Fruit fly (Drosophila melanogaster) whole organism, embryonic: ENCODE results near the gene Pex7.

Experiments
- ATbp ChIP-seq: fragments of 200-800 bp; sonication (Bioruptor generic); optimal IDR thresholded peaks from 2 replicates; lab custom pipeline; 2017; ENCODE audit warnings: missing biosample characterization, mild to moderate bottlenecking, missing genetic modification characterization, missing genetic modification reagents
- Bteb2 ChIP-seq: fragments of 200-800 bp; sonication (Bioruptor generic); optimal IDR thresholded peaks from 2 replicates; lab custom pipeline; 2016; ENCODE audit warnings: missing biosample characterization, missing genetic modification characterization
- CG10543 ChIP-seq: fragments of 200-800 bp; sonication (Bioruptor generic); optimal IDR thresholded peaks from 3 replicates; lab custom pipeline; 2017; ENCODE audit warnings: missing biosample characterization, mild to moderate bottlenecking, missing genetic modification characterization, moderate library complexity
- CG10654 ChIP-seq: fragments of 200-800 bp; sonication (Bioruptor generic); optimal IDR thresholded peaks from 2 replicates; lab custom pipeline; 2016; ENCODE audit warnings: missing biosample characterization, missing genetic modification characterization
- CG12071 ChIP-seq: fragments of 200-800 bp; sonication (Bioruptor generic); optimal IDR thresholded peaks from 3 replicates; lab custom pipeline; 2018; ENCODE audit warnings: missing biosample characterization, mild to moderate bottlenecking, missing genetic modification characterization
- CG13123 ChIP-seq: fragments of 200-800 bp; sonication (Bioruptor generic); optimal IDR thresholded peaks from 2 replicates; lab custom pipeline; 2016; ENCODE audit warnings: missing biosample characterization, missing genetic modification characterization
- CG13296 ChIP-seq: fragments of 200-800 bp; sonication (Bioruptor generic); optimal IDR thresholded peaks from 3 replicates; lab custom pipeline; 2018; ENCODE audit warnings: missing biosample characterization, mild to moderate bottlenecking, missing genetic modification characterization
- CG14441 ChIP-seq: fragments of 200-800 bp; sonication (Bioruptor generic); IDR thresholded peaks from 2 replicates; pipeline ENCODE4 v1.3.6; 2022; ENCODE audit warnings: missing biosample characterization, missing genetic modification characterization
- CG14710 ChIP-seq: fragments of 200-800 bp; sonication (Bioruptor generic); optimal IDR thresholded peaks from 3 replicates; lab custom pipeline; 2019; ENCODE audit warnings: missing biosample characterization, mild to moderate bottlenecking, missing genetic modification characterization, moderate library complexity
- CG14965 ChIP-seq: fragments of 200-800 bp; sonication (Bioruptor generic); optimal IDR thresholded peaks from 2 replicates; lab custom pipeline; 2016; ENCODE audit warnings: missing biosample characterization, missing genetic modification characterization, borderline replicate concordance
- CG15269 ChIP-seq: fragments of 200-800 bp; sonication (Bioruptor generic); optimal IDR thresholded peaks from 2 replicates; lab custom pipeline; 2018; ENCODE audit warnings: missing biosample characterization, mild to moderate bottlenecking, missing genetic modification characterization, moderate library complexity
- CG17568 ChIP-seq: fragments of 200-800 bp; sonication (Bioruptor generic); optimal IDR thresholded peaks from 2 replicates; lab custom pipeline; 2018; ENCODE audit warnings: missing biosample characterization, mild to moderate bottlenecking, missing genetic modification characterization, moderate library complexity
- CG18599 ChIP-seq: fragments of 200-800 bp; sonication (Bioruptor generic); optimal IDR thresholded peaks from 3 replicates; lab custom pipeline; 2017; ENCODE audit warnings: missing biosample characterization, missing genetic modification characterization, mild to moderate bottlenecking, moderate library complexity, missing genetic modification reagents
- CG2678 ChIP-seq: fragments of 200-800 bp; sonication (Bioruptor generic); optimal IDR thresholded peaks from 3 replicates; lab custom pipeline; 2019; ENCODE audit warnings: missing biosample characterization, mild to moderate bottlenecking, missing genetic modification characterization, moderate library complexity
- CG31224 ChIP-seq: fragments of 200-800 bp; sonication (Bioruptor generic); IDR thresholded peaks from 2 replicates; pipeline ENCODE4 v1.3.6; 2022; ENCODE audit warnings: missing biosample characterization, missing genetic modification characterization
- CG4820 ChIP-seq: fragments of 200-800 bp; sonication (Bioruptor generic); optimal IDR thresholded peaks from 3 replicates; lab custom pipeline; 2016; ENCODE audit warnings: missing biosample characterization, missing genetic modification characterization
- CG7928 ChIP-seq: fragments of 200-800 bp; sonication (Bioruptor generic); optimal IDR thresholded peaks from 2 replicates; lab custom pipeline; 2017; ENCODE audit warnings: missing biosample characterization, mild to moderate bottlenecking, missing genetic modification characterization
- CG9609 ChIP-seq: fragments of 200-800 bp; sonication (Bioruptor generic); optimal IDR thresholded peaks from 3 replicates; lab custom pipeline; 2016; ENCODE audit warnings: missing biosample characterization, missing genetic modification characterization
- CG9727 ChIP-seq: fragments of 200-800 bp; sonication (Bioruptor generic); optimal IDR thresholded peaks from 3 replicates; lab custom pipeline; 2017; ENCODE audit warnings: missing biosample characterization, mild to moderate bottlenecking, missing genetic modification characterization
- CHES-1-like ChIP-seq: fragments of 200-800 bp; sonication (Bioruptor generic); optimal IDR thresholded peaks from 2 replicates; lab custom pipeline; 2016; ENCODE audit warnings: missing biosample characterization, missing genetic modification characterization
- Dad ChIP-seq: fragments of 200-800 bp; sonication (Bioruptor generic); optimal IDR thresholded peaks from 3 replicates; lab custom pipeline; 2016; ENCODE audit warnings: missing biosample characterization, missing genetic modification characterization
- Dfd ChIP-seq, 2 experiments: fragments of >200 bp; optimal IDR thresholded peaks; 2 replicates each; lab custom pipeline; 2017; ENCODE audit warnings: missing biosample characterization in 2 of 2, missing genetic modification characterization in 2 of 2
- Fer2 ChIP-seq: fragments of 200-800 bp; sonication (Bioruptor generic); optimal IDR thresholded peaks from 2 replicates; lab custom pipeline; 2018; ENCODE audit warnings: missing biosample characterization, mild to moderate bottlenecking, missing genetic modification characterization, moderate library complexity
- H15 ChIP-seq: fragments of 200-800 bp; sonication (Bioruptor generic); IDR thresholded peaks from 3 replicates; pipeline ENCODE4 v1.3.6; 2022; ENCODE audit warnings: missing biosample characterization, missing genetic modification characterization
- Hr78 ChIP-seq, 2 experiments: fragments of 200-800 bp in 1 of 2; fragments of >200 bp in 1 of 2; sonication (Bioruptor generic) in 1 of 2; optimal IDR thresholded peaks; 2 replicates each; lab custom pipeline; 2017 to 2019; ENCODE audit warnings: missing biosample characterization in 2 of 2, missing genetic modification characterization in 2 of 2, mild to moderate bottlenecking in 1 of 2, moderate library complexity in 1 of 2
- NC2β ChIP-seq: fragments of 200-800 bp; sonication (Bioruptor generic); optimal IDR thresholded peaks from 2 replicates; lab custom pipeline; 2016; ENCODE audit warnings: missing biosample characterization, missing genetic modification characterization
- NK7.1 ChIP-seq: fragments of 200-800 bp; sonication (Bioruptor generic); optimal IDR thresholded peaks from 3 replicates; lab custom pipeline; 2016; ENCODE audit warnings: missing biosample characterization, missing genetic modification characterization
- Nf-YA ChIP-seq: fragments of 200-800 bp; sonication (Bioruptor generic); IDR thresholded peaks from 2 replicates; pipeline ENCODE4 v1.3.6; 2022; ENCODE audit warnings: missing biosample characterization, missing genetic modification characterization
- Opbp ChIP-seq: fragments of 200-800 bp; sonication (Bioruptor generic); IDR thresholded peaks from 3 replicates; pipeline ENCODE4 v1.3.6; 2022; ENCODE audit warnings: missing biosample characterization, missing genetic modification characterization; ENCODE audit not compliant: partially characterized antibody
- Vsx1 ChIP-seq: fragments of 200-800 bp; sonication (Bioruptor generic); optimal IDR thresholded peaks from 2 replicates; lab custom pipeline; 2017; ENCODE audit warnings: missing biosample characterization, mild to moderate bottlenecking, missing genetic modification characterization, missing genetic modification reagents
- bsh ChIP-seq, 2 experiments: fragments of 200-800 bp; sonication (Bioruptor generic); optimal IDR thresholded peaks; 2 replicates each; lab custom pipeline; 2017 to 2018; ENCODE audit warnings: mild to moderate bottlenecking in 2 of 2, missing biosample characterization in 2 of 2, missing genetic modification characterization in 2 of 2, moderate library complexity in 1 of 2
- chm ChIP-seq: fragments of 200-800 bp; sonication (Bioruptor generic); IDR thresholded peaks from 2 replicates; pipeline ENCODE4 v1.3.6; 2022; ENCODE audit warnings: missing biosample characterization, missing genetic modification characterization
- ems ChIP-seq: fragments of 200-800 bp; sonication (Bioruptor generic); optimal IDR thresholded peaks from 3 replicates; lab custom pipeline; 2016; ENCODE audit warnings: missing biosample characterization, missing genetic modification characterization
- en ChIP-seq: fragments of 200-800 bp; sonication (Bioruptor generic); optimal IDR thresholded peaks from 2 replicates; lab custom pipeline; 2016; ENCODE audit warnings: missing biosample characterization, missing genetic modification characterization
- eyg ChIP-seq: fragments of 200-800 bp; sonication (Bioruptor generic); optimal IDR thresholded peaks from 3 replicates; lab custom pipeline; 2016; ENCODE audit warnings: missing biosample characterization, missing genetic modification characterization
- gcm ChIP-seq: fragments of 200-800 bp; sonication (Bioruptor generic); optimal IDR thresholded peaks from 2 replicates; lab custom pipeline; 2019; ENCODE audit warnings: missing biosample characterization, mild to moderate bottlenecking, missing genetic modification characterization, moderate library complexity
- gcm2 ChIP-seq: fragments of 200-800 bp; sonication (Bioruptor generic); optimal IDR thresholded peaks from 2 replicates; lab custom pipeline; 2016; ENCODE audit warnings: missing biosample characterization, missing genetic modification characterization
- nom ChIP-seq: fragments of 200-800 bp; sonication (Bioruptor generic); optimal IDR thresholded peaks from 2 replicates; lab custom pipeline; 2017; ENCODE audit warnings: missing biosample characterization, missing genetic modification characterization, mild to moderate bottlenecking, moderate library complexity, missing genetic modification reagents
- oc ChIP-seq: fragments of 200-800 bp; sonication (Bioruptor generic); optimal IDR thresholded peaks from 2 replicates; lab custom pipeline; 2018; ENCODE audit warnings: missing biosample characterization, mild to moderate bottlenecking, missing genetic modification characterization, moderate library complexity
- pfk ChIP-seq: fragments of 200-800 bp; sonication (Bioruptor generic); optimal IDR thresholded peaks from 2 replicates; lab custom pipeline; 2018; ENCODE audit warnings: missing biosample characterization, mild to moderate bottlenecking, missing genetic modification characterization, moderate library complexity
- run ChIP-seq: fragments of 200-800 bp; sonication (Bioruptor generic); optimal IDR thresholded peaks from 3 replicates; lab custom pipeline; 2018; ENCODE audit warnings: missing biosample characterization, mild to moderate bottlenecking, missing genetic modification characterization
- sens ChIP-seq: fragments of 200-800 bp; sonication (Bioruptor generic); peaks from one replicate; lab custom pipeline; 2016; ENCODE audit warnings: missing biosample characterization, missing genetic modification characterization
- stwl ChIP-seq: fragments of 200-800 bp; sonication (Bioruptor generic); optimal IDR thresholded peaks from 3 replicates; lab custom pipeline; 2018; ENCODE audit warnings: missing biosample characterization, mild to moderate bottlenecking, missing genetic modification characterization, moderate library complexity
- tna ChIP-seq: fragments of 200-800 bp; sonication (Bioruptor generic); IDR thresholded peaks from 2 replicates; pipeline ENCODE4 v1.3.6; 2022; ENCODE audit warnings: missing biosample characterization, missing genetic modification characterization; ENCODE audit not compliant: partially characterized antibody
- ttk ChIP-seq: fragments of 200-800 bp; sonication (Bioruptor generic); IDR thresholded peaks from 2 replicates; pipeline ENCODE4 v2.1.2; 2022; ENCODE audit warnings: missing biosample characterization, missing genetic modification characterization
- tup ChIP-seq: fragments of 200-800 bp; sonication (Bioruptor generic); optimal IDR thresholded peaks from 2 replicates; lab custom pipeline; 2016; ENCODE audit warnings: missing biosample characterization, mild to moderate bottlenecking, missing genetic modification characterization, moderate library complexity
- unpg ChIP-seq: fragments of 200-800 bp; sonication (Bioruptor generic); optimal IDR thresholded peaks from 3 replicates; lab custom pipeline; 2018; ENCODE audit warnings: missing biosample characterization, mild to moderate bottlenecking, missing genetic modification characterization, moderate library complexity
- wdn ChIP-seq: fragments of 200-800 bp; sonication (Bioruptor generic); IDR thresholded peaks from 2 replicates; pipeline ENCODE4 v1.3.6; 2022; ENCODE audit warnings: missing biosample characterization, missing genetic modification characterization
- zen2 ChIP-seq: fragments of 200-800 bp; sonication (Bioruptor generic); IDR thresholded peaks from 3 replicates; pipeline ENCODE4 v1.3.6; 2022; ENCODE audit warnings: missing biosample characterization, missing genetic modification characterization; ENCODE audit not compliant: partially characterized antibody

Gene Pex7

DNA sequence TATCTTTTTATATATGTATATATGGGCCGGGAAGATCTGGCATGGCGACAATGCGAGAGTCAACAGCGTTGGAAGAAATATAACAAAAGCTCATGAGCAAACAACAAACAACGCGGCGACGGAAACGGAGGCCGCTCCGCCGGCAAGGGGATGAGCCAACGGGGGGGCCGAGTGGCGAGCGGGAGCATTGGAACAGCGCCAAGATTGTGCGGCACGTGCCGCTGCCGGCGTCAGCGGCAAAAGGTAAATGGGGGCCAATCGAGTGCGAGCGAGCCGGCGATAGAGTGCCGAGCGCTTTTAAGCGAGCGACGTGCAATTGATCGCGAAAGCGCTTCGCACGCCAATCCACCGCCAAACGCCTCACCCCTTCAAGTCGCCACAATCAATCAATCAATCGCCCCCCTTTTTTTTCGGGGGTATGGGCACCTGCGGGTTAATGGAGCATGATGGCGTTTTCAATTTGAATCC lies 49.6 kb downstream of the Pex7 start (continued):
- TF ChIP-seq eyg (no peak), NC2β (GFP tag; lab: Kevin White, UChicago) (peak; percentile 32), nom (GFP tag; lab: Kevin White, UChicago) (peak; percentile 73), stwl (tag; lab: Kevin White, UChicago) (no peak), Dad (GFP tag; lab: Kevin White, UChicago) (peak; percentile 10), wdn (peak; percentile 49; the same call in 1 of the 2 replicates), CG13123 (peak; percentile 62), CG9609 (GFP tag; lab: Kevin White, UChicago) (peak; percentile 43), Bteb2 (peak; percentile 19), unpg (GFP tag; lab: Kevin White, UChicago) (peak; percentile 50), chm (GFP tag; lab: Robert Waterston, UW) (peak; percentile 57), oc (peak; percentile 80), gcm2 (GFP tag; lab: Kevin White, UChicago) (no peak), Nf-YA (GFP tag; lab: Robert Waterston, UW) (0 out of 2 replicates have a peak, but pooled peaks have one; percentile 14), CG14710 (peak; percentile 39), CG17568 (GFP tag; lab: Kevin White, UChicago) (peak; percentile 46), bsh (GFP tag; optimal IDR thresholded peaks at IDR 0.05; lab: Kevin White, UChicago) (peak in 1 of 2 experiments; percentile 71), ems (GFP tag; lab: Kevin White, UChicago) (peak; percentile 32), Dfd (GFP tag; optimal IDR thresholded peaks at IDR 0.05; lab: Kevin White, UChicago) (no peak), Opbp (GFP tag; lab: Robert Waterston, UW) (0 out of 3 replicates have a peak, but pooled peaks have one; percentile 37), NK7.1 (GFP tag; lab: Kevin White, UChicago) (no peak), pfk (GFP tag; lab: Kevin White, UChicago) (peak; percentile 46), H15 (no peak), zen2 (0 out of 3 replicates have a peak, but pooled peaks have one; percentile 15), CG14965 (GFP tag; lab: Kevin White, UChicago) (no peak), CG15269 (peak; percentile 49), sens (GFP tag; lab: Kevin White, UChicago) (peak; percentile 92), CG31224 (0 out of 2 replicates have a peak, but pooled peaks have one; percentile 25), CG2678 (tag; lab: Kevin White, UChicago) (peak; percentile 76), en (GFP tag; lab: Kevin White, UChicago) (no peak), CG9727 (GFP tag; lab: Kevin White, UChicago) (peak; percentile 78), CG14441 (GFP tag; lab: Robert Waterston, UW) (peak; percentile 29; the same call in 1 of the 2 replicates), tna (no peak), CG7928 (peak; percentile 61), CG10543 (GFP tag; lab: Kevin White, UChicago) (peak; percentile 97), CG18599 (GFP tag; lab: Kevin White, UChicago) (peak; percentile 88), ttk (GFP tag; lab: Robert Waterston, UW) (peak; percentile 55; the same call in 1 of the 2 replicates), tup (GFP tag; lab: Kevin White, UChicago) (peak; percentile 27), Fer2 (tag; lab: Kevin White, UChicago) (peak; percentile 45), CHES-1-like (peak; percentile 8), CG4820 (GFP tag; lab: Kevin White, UChicago) (peak; percentile 3), Hr78 (GFP tag; optimal IDR thresholded peaks at IDR 0.05; lab: Kevin White, UChicago) (peak in 1 of 2 experiments; percentile 82), CG10654 (GFP tag; lab: Kevin White, UChicago) (peak; percentile 46), CG12071 (GFP tag; lab: Kevin White, UChicago) (peak; percentile 69), ATbp (GFP tag; lab: Kevin White, UChicago) (peak; percentile 93), run (tag; lab: Kevin White, UChicago) (peak; percentile 20), gcm (peak; percentile 60), CG13296 (GFP tag; lab: Kevin White, UChicago) (peak; percentile 75), Vsx1 (peak; percentile 89)
